Worm (Caenorhabditis elegans) whole organism, L3 larva: ENCODE data around the gene C49F5.13.

Source experiments
- ZK546.5 ChIP-seq: sonication (generic microtip); optimal IDR thresholded peaks from 2 replicates; lab custom pipeline; 2017; ENCODE audit warnings: missing biosample characterization, missing genetic modification characterization
- aly-2 ChIP-seq: fragments of 150-350 bp; optimal IDR thresholded peaks from 2 replicates; lab custom pipeline; 2014; ENCODE audit warnings: missing biosample characterization, missing genetic modification characterization
- ama-1 ChIP-seq: fragments of 150-350 bp; optimal IDR thresholded peaks from 2 replicates; lab custom pipeline; 2018
- ceh-16 ChIP-seq: sonication (generic microtip); optimal IDR thresholded peaks from 2 replicates; lab custom pipeline; 2017; ENCODE audit warnings: missing biosample characterization, missing genetic modification characterization
- ceh-82 ChIP-seq: fragments of 150-350 bp; optimal IDR thresholded peaks from 2 replicates; lab custom pipeline; 2014; ENCODE audit warnings: missing biosample characterization, missing genetic modification characterization
- ceh-9 ChIP-seq: sonication (generic microtip); optimal IDR thresholded peaks from 2 replicates; lab custom pipeline; 2018; ENCODE audit warnings: missing biosample characterization, missing genetic modification characterization
- egl-27 ChIP-seq: sonication (generic microtip); optimal IDR thresholded peaks from 4 replicates; lab custom pipeline; 2017; ENCODE audit warnings: missing biosample characterization, missing genetic modification reagents, missing genetic modification characterization
- egl-5 ChIP-seq: fragments of 150-350 bp; optimal IDR thresholded peaks from 2 replicates; lab custom pipeline; 2017; ENCODE audit warnings: missing biosample characterization, missing genetic modification reagents, missing genetic modification characterization, inconsistent platforms
- elt-1 ChIP-seq: fragments of 150-350 bp; optimal IDR thresholded peaks from 2 replicates; lab custom pipeline; 2014; ENCODE audit warnings: missing biosample characterization, missing genetic modification characterization
- elt-2 ChIP-seq: sonication (generic microtip); optimal IDR thresholded peaks from 2 replicates; lab custom pipeline; 2016; ENCODE audit warnings: missing genetic modification reagents, mild to moderate bottlenecking, missing genetic modification characterization, missing compliant biosample characterization
- eor-1 ChIP-seq, 2 experiments: fragments of 150-350 bp; optimal IDR thresholded peaks; 2 replicates each; lab custom pipeline; 2014 to 2018; ENCODE audit warnings: missing biosample characterization in 2 of 2, missing genetic modification characterization in 2 of 2
- fkh-10 ChIP-seq: sonication (generic microtip); optimal IDR thresholded peaks from 2 replicates; lab custom pipeline; 2017; ENCODE audit warnings: missing biosample characterization, missing genetic modification reagents, missing genetic modification characterization
- fos-1 ChIP-seq: fragments of 150-350 bp; optimal IDR thresholded peaks from 2 replicates; lab custom pipeline; 2014; ENCODE audit warnings: missing biosample characterization, missing genetic modification characterization
- hmg-11 ChIP-seq: sonication (generic microtip); optimal IDR thresholded peaks from 2 replicates; lab custom pipeline; 2016; ENCODE audit warnings: missing genetic modification characterization, missing compliant biosample characterization
- jun-1 ChIP-seq: fragments of 150-350 bp; optimal IDR thresholded peaks from 2 replicates; lab custom pipeline; 2014; ENCODE audit warnings: missing biosample characterization, missing genetic modification reagents, missing genetic modification characterization
- lin-39 ChIP-seq: fragments of 150-350 bp; optimal IDR thresholded peaks from 2 replicates; lab custom pipeline; 2018; ENCODE audit warnings: missing biosample characterization, missing genetic modification reagents, missing genetic modification characterization
- lsy-12 ChIP-seq: sonication (generic microtip); optimal IDR thresholded peaks from 2 replicates; lab custom pipeline; 2016; ENCODE audit warnings: mild to moderate bottlenecking, missing genetic modification characterization, missing compliant biosample characterization
- mdl-1 ChIP-seq: fragments of 150-350 bp; optimal IDR thresholded peaks from 2 replicates; lab custom pipeline; 2014; ENCODE audit warnings: missing biosample characterization, missing genetic modification characterization
- nfya-1 ChIP-seq: sonication (generic microtip); optimal IDR thresholded peaks from 2 replicates; lab custom pipeline; 2017; ENCODE audit warnings: missing genetic modification characterization, mild to moderate bottlenecking, missing compliant biosample characterization, antibody characterized with exemption, moderate library complexity; ENCODE audit not compliant: insufficient read depth
- nhr-11 ChIP-seq: fragments of 150-350 bp; optimal IDR thresholded peaks from 2 replicates; lab custom pipeline; 2014; ENCODE audit warnings: missing biosample characterization, missing genetic modification characterization
- nhr-12 ChIP-seq: fragments of 150-350 bp; optimal IDR thresholded peaks from 2 replicates; lab custom pipeline; 2014; ENCODE audit warnings: missing biosample characterization, missing genetic modification characterization
- nhr-25 ChIP-seq: sonication (generic microtip); optimal IDR thresholded peaks from 2 replicates; lab custom pipeline; 2017; ENCODE audit warnings: missing biosample characterization, missing genetic modification characterization
- nhr-43 ChIP-seq: sonication (generic microtip); optimal IDR thresholded peaks from 2 replicates; lab custom pipeline; 2016; ENCODE audit warnings: mild to moderate bottlenecking, missing genetic modification characterization, missing compliant biosample characterization; ENCODE audit not compliant: poor library complexity, severe bottlenecking
- nhr-67 ChIP-seq: fragments of 150-350 bp; optimal IDR thresholded peaks from 2 replicates; lab custom pipeline; 2014; ENCODE audit warnings: missing biosample characterization, missing genetic modification characterization
- nhr-76 ChIP-seq: fragments of 150-350 bp; sonication (generic microtip); optimal IDR thresholded peaks from 5 replicates; lab custom pipeline; 2014; ENCODE audit warnings: missing biosample characterization, missing genetic modification characterization
- pqm-1 ChIP-seq: fragments of 150-350 bp; optimal IDR thresholded peaks from 2 replicates; lab custom pipeline; 2017; ENCODE audit warnings: missing biosample characterization, missing genetic modification characterization, inconsistent platforms
- sea-2 ChIP-seq: fragments of 150-350 bp; sonication (generic microtip); optimal IDR thresholded peaks from 4 replicates; lab custom pipeline; 2014; ENCODE audit warnings: missing biosample characterization, missing genetic modification reagents, missing genetic modification characterization
- snpc-4 ChIP-seq: fragments of 150-350 bp; optimal IDR thresholded peaks from 2 replicates; lab custom pipeline; 2014; ENCODE audit warnings: missing biosample characterization, missing genetic modification characterization
- unc-39 ChIP-seq: sonication (generic microtip); optimal IDR thresholded peaks from 4 replicates; lab custom pipeline; 2017; ENCODE audit warnings: missing biosample characterization, missing genetic modification characterization
- unc-62 ChIP-seq: fragments of 150-350 bp; sonication (generic microtip); optimal IDR thresholded peaks from 4 replicates; lab custom pipeline; 2014; ENCODE audit warnings: missing biosample characterization, missing genetic modification reagents, missing genetic modification characterization
- ztf-11 ChIP-seq: fragments of 150-350 bp; optimal IDR thresholded peaks from 2 replicates; lab custom pipeline; 2014; ENCODE audit warnings: missing biosample characterization, missing genetic modification characterization

Gene C49F5.13

DNA sequence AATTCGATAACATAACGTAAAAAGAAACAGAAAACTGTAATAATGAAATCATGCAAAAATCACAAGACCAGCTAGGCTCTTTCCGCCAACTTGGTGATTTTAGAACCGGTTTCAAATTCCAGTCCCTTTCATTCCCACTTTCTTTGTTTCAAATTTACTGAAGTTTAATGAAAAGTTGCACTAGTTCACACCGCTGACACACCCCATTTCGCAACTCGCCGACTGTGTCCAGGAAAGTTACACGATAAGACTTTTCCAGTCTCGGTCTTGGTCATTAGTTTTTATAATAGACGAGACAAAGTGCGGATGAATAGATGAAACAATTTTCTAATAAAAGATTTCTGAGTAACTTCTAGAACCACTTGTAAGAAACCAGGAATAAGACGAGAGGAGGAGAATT, 42.8 kb downstream of the C49F5.13 start:
- TF ChIP-seq ceh-82 (tag; lab: Kevin White, UChicago) (no peak), sea-2 (GFP tag; lab: Kevin White, UChicago) (no peak), pqm-1 (tag; lab: Kevin White, UChicago) (peak; percentile 2), elt-2 (peak; percentile 35), lsy-12 (tag; lab: Kevin White, UChicago) (no peak), snpc-4 (tag; lab: Kevin White, UChicago) (no peak), hmg-11 (tag; lab: Kevin White, UChicago) (no peak), ZK546.5 (tag; lab: Kevin White, UChicago) (no peak), nhr-67 (tag; lab: Kevin White, UChicago) (no peak), aly-2 (no peak), egl-27 (no peak), elt-1 (tag; lab: Kevin White, UChicago) (no peak), unc-39 (tag; lab: Kevin White, UChicago) (no peak), unc-62 (GFP tag; lab: Kevin White, UChicago) (no peak), ceh-9 (tag; lab: Kevin White, UChicago) (no peak), nfya-1 (no peak)
- TF ChIP-seq, all 47 proteins: peak for 2

DNA sequence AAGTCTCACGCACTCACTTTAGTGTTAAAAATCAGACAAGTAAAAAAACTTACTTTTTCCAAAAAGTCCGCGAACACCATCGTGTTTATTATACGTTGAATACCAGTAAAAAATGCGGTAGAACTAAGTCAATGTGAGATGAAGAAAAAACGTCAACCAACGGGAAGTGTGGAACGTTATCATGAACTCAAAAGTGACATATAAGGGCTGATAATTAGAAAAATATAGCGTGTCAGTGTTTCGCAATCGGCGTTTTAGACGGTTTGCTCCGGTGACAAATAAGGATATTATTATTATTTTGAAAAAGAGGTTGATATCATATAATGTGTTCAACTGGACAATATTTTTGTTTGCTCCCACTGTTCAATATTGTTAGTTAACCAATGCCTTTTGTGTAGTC, 43.7 kb downstream of the C49F5.13 start:
- TF ChIP-seq jun-1 (tag; lab: Kevin White, UChicago) (peak; percentile 1), unc-39 (tag; lab: Kevin White, UChicago) (no peak), nhr-25 (tag; lab: Kevin White, UChicago) (no peak), egl-5 (tag; lab: Kevin White, UChicago) (no peak), elt-2 (peak; percentile 70), pqm-1 (tag; lab: Kevin White, UChicago) (peak; percentile 40), fos-1 (no peak), nhr-11 (tag; lab: Kevin White, UChicago) (no peak)

DNA sequence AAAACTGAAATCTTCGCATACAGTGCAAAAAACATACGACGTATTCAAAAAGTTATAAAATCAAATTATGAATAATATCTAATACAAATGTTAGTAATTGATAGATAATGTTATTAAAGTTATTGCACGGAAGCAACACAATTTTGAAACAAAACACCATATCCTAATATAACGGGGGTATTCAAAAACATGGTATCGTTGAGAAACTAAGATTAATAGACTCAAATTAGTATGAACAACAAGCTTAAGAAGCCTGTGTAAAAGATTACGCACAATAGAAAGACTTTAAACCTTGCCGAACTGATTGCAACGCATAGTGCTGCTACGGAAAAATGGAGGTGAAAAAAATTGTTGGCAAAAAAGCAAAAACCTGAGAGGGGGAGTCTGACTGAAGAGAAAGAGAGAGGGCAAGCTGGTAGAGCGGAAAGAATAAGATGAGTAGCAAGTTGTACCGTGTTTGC, 44.3 kb downstream of the C49F5.13 start, which contains the start of gene sma-5:
Gene sma-5, minus strand, starts transcription at position 51 of the 461 bp plus-strand sequence.
- TF ChIP-seq ceh-16 (tag; lab: Kevin White, UChicago) (no peak), mdl-1 (tag; lab: Kevin White, UChicago) (no peak), snpc-4 (tag; lab: Kevin White, UChicago) (no peak), ztf-11 (tag; lab: Kevin White, UChicago) (no peak), nhr-76 (tag; lab: Kevin White, UChicago) (no peak), ama-1 (no peak), pqm-1 (tag; lab: Kevin White, UChicago) (no peak), lsy-12 (tag; lab: Kevin White, UChicago) (no peak), unc-62 (GFP tag; lab: Kevin White, UChicago) (no peak), egl-27 (no peak), aly-2 (no peak), lin-39 (tag; lab: Kevin White, UChicago) (no peak), nhr-43 (no peak), nhr-25 (tag; lab: Kevin White, UChicago) (no peak), fkh-10 (no peak)

DNA sequence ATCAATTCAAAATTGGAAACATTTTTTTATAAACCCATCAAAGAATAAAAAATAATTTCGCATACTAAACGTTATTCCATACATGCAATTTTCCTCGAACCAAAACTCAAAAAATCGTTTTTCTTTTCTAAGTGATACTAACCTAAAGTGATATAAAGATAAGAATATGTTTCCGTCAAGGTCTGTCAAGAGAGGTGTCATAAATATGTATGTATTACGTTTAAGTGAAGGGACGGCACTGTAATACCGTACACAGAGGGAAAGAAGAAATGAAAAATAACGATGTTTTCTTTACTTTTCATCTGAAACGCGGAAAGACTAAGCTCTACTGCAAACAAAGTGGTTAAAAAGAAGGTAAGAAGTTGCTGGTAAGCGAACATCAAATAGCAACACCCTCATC, 45.3 kb downstream of the C49F5.13 start:
- TF ChIP-seq nhr-12 (tag; lab: Kevin White, UChicago) (no peak), elt-2 (peak; percentile 8)

DNA sequence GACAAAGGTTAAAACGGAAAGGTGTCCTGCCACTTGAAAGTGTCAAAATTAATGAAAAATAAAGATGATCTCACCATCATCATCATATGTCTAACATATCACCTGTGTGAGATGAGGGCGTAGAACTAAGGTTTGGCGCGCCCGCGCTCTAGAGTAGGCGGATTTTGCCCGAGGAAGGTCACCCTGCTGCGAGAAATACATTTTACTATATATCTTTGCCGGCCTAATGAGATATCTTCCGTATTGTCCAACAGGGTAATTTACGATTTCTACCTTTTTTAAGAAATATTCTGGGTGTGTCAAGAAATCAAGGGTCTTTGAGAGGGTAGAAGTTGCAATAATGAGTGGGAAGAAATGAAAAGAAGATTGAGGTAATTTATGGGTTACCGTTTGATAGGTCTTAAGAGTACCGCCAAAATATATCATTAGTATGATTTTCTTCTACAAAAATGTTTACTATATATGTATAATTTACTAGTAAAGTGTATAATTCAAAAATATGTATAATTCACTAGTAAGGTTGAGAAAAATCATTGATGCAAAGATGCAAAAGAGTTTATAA, 46.8 kb downstream of the C49F5.13 start:
- TF ChIP-seq eor-1 (tag; optimal IDR thresholded peaks at IDR 0.05; lab: Kevin White, UChicago) (no peak), nhr-25 (tag; lab: Kevin White, UChicago) (peak; percentile 29)
